Worm (Caenorhabditis elegans): ENCODE results near the gene spdl-1.

DNA sequence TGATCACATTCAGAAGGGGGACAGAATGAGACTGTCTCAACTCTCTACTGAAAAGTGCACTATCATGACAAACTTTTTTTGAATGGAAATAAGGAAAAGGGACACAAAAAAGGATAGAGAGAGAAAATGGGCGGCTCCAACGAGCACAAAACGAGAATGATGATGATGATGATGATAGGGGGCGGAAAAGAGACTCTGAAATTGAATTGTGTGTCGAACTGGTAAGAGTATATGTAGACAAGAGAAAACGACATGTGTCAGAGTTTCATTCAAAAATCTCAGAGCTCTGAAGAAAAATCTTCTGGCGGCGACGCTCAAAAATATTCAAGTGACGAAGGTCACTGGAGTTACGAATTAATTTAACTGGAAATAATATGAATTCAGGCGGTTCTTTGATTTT is 13.9 kb downstream of the spdl-1 start:
- no peak for TF ChIP-seq Y53F4B.3 (GFP tag; IDR thresholded peaks at IDR 0.05)
- TF ChIP-seq nhr-90 (tag; optimal IDR thresholded peaks at IDR 0.05), result no peak
- TF ChIP-seq F33H1.4 (GFP tag; IDR thresholded peaks at IDR 0.05), result no peak
- no peak for TF ChIP-seq snpc-1.1 (tag; optimal IDR thresholded peaks at IDR 0.05; ENCODE audit: insufficient read depth)
- TF ChIP-seq madf-10 (tag; optimal IDR thresholded peaks at IDR 0.05), result no peak
- TF ChIP-seq rcor-1 (GFP tag; IDR thresholded peaks at IDR 0.05), result no peak
- TF ChIP-seq ztf-28 (GFP tag; IDR thresholded peaks at IDR 0.05), result no peak
- TF ChIP-seq ceh-27 (GFP tag; optimal IDR thresholded peaks at IDR 0.05), result no peak
- no peak for TF ChIP-seq lsl-1 (GFP tag; optimal IDR thresholded peaks at IDR 0.05)
- no peak for TF ChIP-seq ama-1 (optimal IDR thresholded peaks at IDR 0.05)
- no peak for TF ChIP-seq ama-1 (GFP tag; optimal IDR thresholded peaks at IDR 0.05)
- TF ChIP-seq ztf-3 (GFP tag; optimal IDR thresholded peaks at IDR 0.05), result no peak
- TF ChIP-seq B0019.2 (GFP tag; conservative IDR thresholded peaks at IDR 0.05), result no peak
